Fruit fly (Drosophila melanogaster) whole organism, adult: Measurements from ENCODE around the gene BomBc3.

Source experiments
- CG14711 ChIP-seq: fragments of 200-800 bp; sonication (Bioruptor generic); optimal IDR thresholded peaks from 2 replicates; lab custom pipeline; 2018; ENCODE audit warnings: missing biosample characterization, mild to moderate bottlenecking, missing genetic modification characterization, moderate library complexity
- CG33017 ChIP-seq: fragments of 200-800 bp; sonication (Bioruptor generic); optimal IDR thresholded peaks from 2 replicates; lab custom pipeline; 2018; ENCODE audit warnings: missing biosample characterization, mild to moderate bottlenecking, missing genetic modification characterization, moderate library complexity
- Clk ChIP-seq: fragments of 200-800 bp; sonication (Bioruptor generic); optimal IDR thresholded peaks from 2 replicates; lab custom pipeline; 2017; ENCODE audit warnings: missing biosample characterization, missing genetic modification characterization
- bab1 ChIP-seq: fragments of 200-800 bp; sonication (Bioruptor generic); optimal IDR thresholded peaks from 3 replicates; lab custom pipeline; 2019; ENCODE audit warnings: missing biosample characterization, mild to moderate bottlenecking, missing genetic modification characterization, moderate library complexity
- kay ChIP-seq: fragments of 200-800 bp; sonication (Bioruptor generic); peaks from one replicate; lab custom pipeline; 2016; ENCODE audit warnings: missing biosample characterization, missing genetic modification characterization, borderline replicate concordance
- ovo ChIP-seq: fragments of 200-800 bp; sonication (Bioruptor generic); optimal IDR thresholded peaks from 2 replicates; lab custom pipeline; 2016; ENCODE audit warnings: missing biosample characterization, missing genetic modification characterization
- pad ChIP-seq: fragments of 200-800 bp; sonication (Bioruptor generic); optimal IDR thresholded peaks from 3 replicates; lab custom pipeline; 2017; ENCODE audit warnings: missing biosample characterization, missing genetic modification characterization, mild to moderate bottlenecking, moderate library complexity, missing genetic modification reagents
- tj ChIP-seq: fragments of 200-800 bp; sonication (Bioruptor generic); optimal IDR thresholded peaks from 3 replicates; lab custom pipeline; 2017; ENCODE audit warnings: missing biosample characterization, mild to moderate bottlenecking, missing genetic modification characterization, moderate library complexity
- toe ChIP-seq: fragments of 200-800 bp; sonication (Bioruptor generic); optimal IDR thresholded peaks from 2 replicates; lab custom pipeline; 2016; ENCODE audit warnings: missing biosample characterization, missing genetic modification characterization

dm6 chr3R:22136967-22137516, 50.2 kb downstream of the BomBc3 start:
- TF ChIP-seq tj (GFP tag; lab: Kevin White, UChicago) (no peak), bab1 (GFP tag; lab: Kevin White, UChicago) (no peak), CG33017 (tag; lab: Kevin White, UChicago) (no peak), CG14711 (tag; lab: Kevin White, UChicago) (no peak), ovo (GFP tag; lab: Kevin White, UChicago) (no peak), toe (GFP tag; lab: Kevin White, UChicago) (no peak), pad (GFP tag; lab: Kevin White, UChicago) (no peak), kay (GFP tag; lab: Kevin White, UChicago) (no peak), Clk (GFP tag; lab: Kevin White, UChicago) (no peak)
